Worm (Caenorhabditis elegans) whole organism, mixed stage, embryonic: ENCODE results near the gene B0416.5.

Experiments used
- ces-1 ChIP-seq: fragments of 150-350 bp; optimal IDR thresholded peaks from 2 replicates; lab custom pipeline; 2014; ENCODE audit warnings: missing biosample characterization, missing genetic modification reagents, missing genetic modification characterization
- cnd-1 ChIP-seq: fragments of 200-800 bp; sonication (Bioruptor generic); optimal IDR thresholded peaks from 2 replicates; lab custom pipeline; 2018; ENCODE audit warnings: mild to moderate bottlenecking, missing genetic modification characterization, missing compliant biosample characterization
- flh-1 ChIP-seq: fragments of 200-800 bp; sonication (Bioruptor generic); optimal IDR thresholded peaks from 2 replicates; lab custom pipeline; 2018; ENCODE audit warnings: mild to moderate bottlenecking, missing genetic modification characterization, moderate library complexity, missing compliant biosample characterization
- lin-13 ChIP-seq: fragments of 150-350 bp; optimal IDR thresholded peaks from 2 replicates; lab custom pipeline; 2014; ENCODE audit warnings: missing biosample characterization, missing genetic modification characterization
- lin-32 ChIP-seq: fragments of 200-800 bp; sonication (Bioruptor generic); optimal IDR thresholded peaks from 2 replicates; lab custom pipeline; 2018; ENCODE audit warnings: mild to moderate bottlenecking, missing genetic modification characterization, missing compliant biosample characterization
- nhr-237 ChIP-seq: fragments of 150-350 bp; optimal IDR thresholded peaks from 2 replicates; lab custom pipeline; 2014; ENCODE audit warnings: missing biosample characterization, missing genetic modification characterization
- pha-4 ChIP-seq: fragments of 150-350 bp; optimal IDR thresholded peaks from 2 replicates; lab custom pipeline; 2018; ENCODE audit warnings: missing biosample characterization, missing genetic modification reagents, missing genetic modification characterization
- sptf-1 ChIP-seq: sonication (generic microtip); optimal IDR thresholded peaks from 2 replicates; lab custom pipeline; 2017; ENCODE audit warnings: mild to moderate bottlenecking, missing genetic modification characterization, moderate library complexity, missing compliant biosample characterization
- unc-62 ChIP-seq: fragments of 150-350 bp; optimal IDR thresholded peaks from 2 replicates; lab custom pipeline; 2014; ENCODE audit warnings: missing biosample characterization, missing genetic modification reagents, missing genetic modification characterization

DNA sequence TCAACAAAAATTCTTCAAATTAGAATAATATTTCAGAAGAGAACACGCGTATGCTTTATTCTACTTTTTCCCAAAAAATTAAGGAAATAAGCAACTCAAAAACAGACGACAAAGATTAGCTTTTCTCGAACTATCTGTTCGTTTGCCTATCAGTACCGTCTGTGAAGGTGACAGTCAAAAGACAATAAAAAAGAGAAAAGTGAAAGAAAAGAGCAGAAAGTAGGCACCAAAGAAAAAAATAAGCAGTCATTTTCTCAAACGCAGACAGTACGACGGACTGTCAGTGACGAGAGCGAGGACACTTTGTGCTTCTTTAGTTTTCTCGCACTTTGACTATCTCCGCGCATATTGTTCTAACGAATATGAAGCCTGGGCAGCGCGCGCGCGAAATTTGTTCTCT is 4.1 kb downstream of the B0416.5 start:
- no peak for TF ChIP-seq sptf-1 (tag; lab: Kevin White, UChicago)
- no peak for TF ChIP-seq flh-1
- no peak for TF ChIP-seq cnd-1 (tag; lab: Kevin White, UChicago)
- TF ChIP-seq ces-1 (GFP tag; lab: Kevin White, UChicago) = no peak
- no peak for TF ChIP-seq unc-62 (GFP tag; lab: Kevin White, UChicago)
- no peak for TF ChIP-seq lin-13 (tag; lab: Kevin White, UChicago)
- no peak for TF ChIP-seq lin-32 (GFP tag; lab: Kevin White, UChicago)
- no peak for TF ChIP-seq nhr-237 (tag; lab: Kevin White, UChicago)
- TF ChIP-seq pha-4 (tag; lab: Kevin White, UChicago) = no peak
